Worm (Caenorhabditis elegans): ENCODE data around the gene rpac-19.

The rpac-19 gene

ce11 chrIII:9583224-9583623 lies 46.5 kb downstream of the rpac-19 start:
- TF ChIP-seq zag-1 (tag; optimal IDR thresholded peaks at IDR 0.05), result no peak
- no peak for TF ChIP-seq zip-2 (tag; optimal IDR thresholded peaks at IDR 0.05)
- no peak for TF ChIP-seq dve-1 (tag; optimal IDR thresholded peaks at IDR 0.05; ENCODE audit: insufficient read depth)
- TF ChIP-seq hmg-1.1 (GFP tag; IDR thresholded peaks at IDR 0.05), result no peak
- TF ChIP-seq gei-8 (GFP tag; optimal IDR thresholded peaks at IDR 0.05), result no peak
- no peak for TF ChIP-seq F10B5.3 (tag; optimal IDR thresholded peaks at IDR 0.05)
- TF ChIP-seq tag-97 (GFP tag; IDR thresholded peaks at IDR 0.05), result no peak
- TF ChIP-seq daf-8 (GFP tag; IDR thresholded peaks at IDR 0.05), result no peak
- TF ChIP-seq nhr-77 (tag; optimal IDR thresholded peaks at IDR 0.05), result no peak
- no peak for TF ChIP-seq lir-3 (tag; optimal IDR thresholded peaks at IDR 0.05)
- TF ChIP-seq mxl-2 (GFP tag; conservative IDR thresholded peaks at IDR 0.05), result no peak
- TF ChIP-seq nhr-28 (tag; optimal IDR thresholded peaks at IDR 0.05), result no peak
- no peak for TF ChIP-seq lim-7 (GFP tag; IDR thresholded peaks at IDR 0.05)
- no peak for TF ChIP-seq ctbp-1 (GFP tag; IDR thresholded peaks at IDR 0.05)
- TF ChIP-seq unc-62 (GFP tag; optimal IDR thresholded peaks at IDR 0.05 in 1 of 2), result no peak
- no peak for TF ChIP-seq unc-62 (tag; optimal IDR thresholded peaks at IDR 0.05)
- no peak for TF ChIP-seq fkh-10 (GFP tag; optimal IDR thresholded peaks at IDR 0.05)
- no peak for TF ChIP-seq mes-2 (tag; optimal IDR thresholded peaks at IDR 0.05; ENCODE audit: poor library complexity, severe bottlenecking)
- no peak for TF ChIP-seq dmd-9 (GFP tag; IDR thresholded peaks at IDR 0.05)

ce11 chrIII:9582240-9582639 lies 47.4 kb downstream of the rpac-19 start, which contains the start of gene C48B4.3:
Gene C48B4.3, minus strand, starts transcription at chrIII:9582388.
- TF ChIP-seq lin-13 (GFP tag; optimal IDR thresholded peaks at IDR 0.05) (no peak), lin-29 (GFP tag; IDR thresholded peaks at IDR 0.05) (no peak), dve-1 (tag; optimal IDR thresholded peaks at IDR 0.05; ENCODE audit: insufficient read depth) (peak; percentile 75), php-3 (GFP tag; IDR thresholded peaks at IDR 0.05) (peak; percentile 74), daf-16 (GFP tag; optimal IDR thresholded peaks at IDR 0.05) (no peak), daf-16 (tag; optimal IDR thresholded peaks at IDR 0.05) (peak; percentile 99), pqm-1 (tag; optimal IDR thresholded peaks at IDR 0.05) (peak; percentile 4), zfp-3 (GFP tag; conservative IDR thresholded peaks at IDR 0.05) (no peak), nhr-77 (tag; optimal IDR thresholded peaks at IDR 0.05) (peak; percentile 21), spr-1 (tag; optimal IDR thresholded peaks at IDR 0.05) (no peak), ceh-28 (tag; optimal IDR thresholded peaks at IDR 0.05) (no peak), nhr-28 (tag; optimal IDR thresholded peaks at IDR 0.05) (peak; percentile 29), hlh-11 (tag; optimal IDR thresholded peaks at IDR 0.05) (peak; percentile 14)

- TF ChIP-seq daf-16 (GFP tag; optimal IDR thresholded peaks at IDR 0.05) (no peak), daf-16 (tag; optimal IDR thresholded peaks at IDR 0.05) (peak; percentile 77), lin-38 (GFP tag; IDR thresholded peaks at IDR 0.05) (peak; percentile 49), unc-62 (GFP tag; optimal IDR thresholded peaks at IDR 0.05 in 1 of 2) (peak in 1 of 2 experiments; percentile 45), unc-62 (tag; optimal IDR thresholded peaks at IDR 0.05) (no peak), lsy-2 (tag; optimal IDR thresholded peaks at IDR 0.05) (peak in 1 of 2 experiments; percentile 28), Y75B8A.6 (GFP tag; IDR thresholded peaks at IDR 0.05) (no peak), hlh-30 (tag; optimal IDR thresholded peaks at IDR 0.05; ENCODE audit: insufficient read depth) (peak; percentile 87), nhr-42 (GFP tag; IDR thresholded peaks at IDR 0.05) (no peak), cey-2 (tag; optimal IDR thresholded peaks at IDR 0.05; ENCODE audit: borderline replicate concordance, insufficient read depth) (no peak)
Measured at ce11 chrIII:9580039-9580891, 49.4 kb downstream of the rpac-19 start, which contains the start of gene ced-7. Gene ced-7, minus strand, starts transcription at chrIII:9580089.

Measured in whole organism, L4 larva.